Worm (Caenorhabditis elegans) whole organism, L4 larva: Measurements from ENCODE around the gene F57B1.5.
A peak's percentile ranks its signal among the peaks of the same experiment; 100 is the strongest.

Source experiments
- F10B5.3 ChIP-seq: sonication (generic microtip); optimal IDR thresholded peaks from 2 replicates; lab custom pipeline; 2016; ENCODE audit warnings: mild to moderate bottlenecking, missing genetic modification characterization, missing compliant biosample characterization
- F26F4.8 ChIP-seq: fragments of 200-800 bp; sonication (Bioruptor generic); conservative IDR thresholded peaks from 2 replicates; pipeline ENCODE4 v1.3.6; 2022; ENCODE audit warnings: missing genetic modification characterization, missing compliant biosample characterization
- F49E8.2 ChIP-seq: sonication (generic microtip); optimal IDR thresholded peaks from 2 replicates; lab custom pipeline; 2016; ENCODE audit warnings: missing compliant biosample characterization, mild to moderate bottlenecking, missing genetic modification characterization, borderline replicate concordance
- R02D3.7 ChIP-seq: fragments of 150-350 bp; sonication (generic microtip); optimal IDR thresholded peaks from 3 replicates; lab custom pipeline; 2014; ENCODE audit warnings: missing biosample characterization, missing genetic modification characterization
- Y48G9A.11 ChIP-seq: fragments of 200-800 bp; sonication (Bioruptor generic); IDR thresholded peaks from 2 replicates; pipeline ENCODE4 v1.3.6; 2022; ENCODE audit warnings: missing genetic modification reagents, missing genetic modification characterization, missing compliant biosample characterization
- Y75B8A.6 ChIP-seq: fragments of 200-800 bp; sonication (Bioruptor generic); IDR thresholded peaks from 2 replicates; pipeline ENCODE4 v1.3.6; 2022; ENCODE audit warnings: missing genetic modification reagents, missing genetic modification characterization, missing compliant biosample characterization
- ZK337.2 ChIP-seq: fragments of 200-800 bp; sonication (Bioruptor generic); IDR thresholded peaks from 2 replicates; pipeline ENCODE4 v1.3.6; 2022; ENCODE audit warnings: missing genetic modification reagents, missing genetic modification characterization, missing compliant biosample characterization
- aha-1 ChIP-seq: fragments of 150-350 bp; peaks from one replicate; lab custom pipeline; 2014; ENCODE audit warnings: missing biosample characterization, missing genetic modification characterization
- ama-1 ChIP-seq: fragments of 150-350 bp; optimal IDR thresholded peaks from 2 replicates; lab custom pipeline; 2014; ENCODE audit warnings: inconsistent platforms, mixed read lengths
- attf-4 ChIP-seq: sonication (generic microtip); optimal IDR thresholded peaks from 3 replicates; lab custom pipeline; 2017; ENCODE audit warnings: missing biosample characterization, missing genetic modification characterization
- ceh-62 ChIP-seq: sonication (generic microtip); optimal IDR thresholded peaks from 2 replicates; lab custom pipeline; 2017; ENCODE audit warnings: missing biosample characterization, missing genetic modification characterization
- ces-1 ChIP-seq: fragments of 150-350 bp; sonication (generic microtip); optimal IDR thresholded peaks from 4 replicates; lab custom pipeline; 2014; ENCODE audit warnings: missing biosample characterization, missing genetic modification reagents, missing genetic modification characterization
- cey-2 ChIP-seq: sonication (generic microtip); optimal IDR thresholded peaks from 3 replicates; lab custom pipeline; 2017; ENCODE audit warnings: missing genetic modification characterization, mild to moderate bottlenecking, missing compliant biosample characterization, antibody characterized with exemption, borderline replicate concordance; ENCODE audit not compliant: insufficient read depth
- daf-19 ChIP-seq: fragments of 200-800 bp; sonication (Bioruptor generic); conservative IDR thresholded peaks from 2 replicates; pipeline ENCODE4 v1.3.6; 2022; ENCODE audit warnings: missing genetic modification characterization, missing compliant biosample characterization
- daf-8 ChIP-seq: fragments of 200-800 bp; sonication (Bioruptor generic); IDR thresholded peaks from 2 replicates; pipeline ENCODE4 v1.3.6; 2022; ENCODE audit warnings: missing genetic modification characterization, missing compliant biosample characterization
- dmd-6 ChIP-seq: fragments of 200-800 bp; sonication (Bioruptor generic); IDR thresholded peaks from 2 replicates; pipeline ENCODE4 v1.3.6; 2022; ENCODE audit warnings: missing genetic modification reagents, missing genetic modification characterization, missing compliant biosample characterization
- dpl-1 ChIP-seq: fragments of 150-350 bp; optimal IDR thresholded peaks from 2 replicates; lab custom pipeline; 2014; ENCODE audit warnings: missing biosample characterization, missing genetic modification reagents, missing genetic modification characterization
- dve-1 ChIP-seq: sonication (generic microtip); optimal IDR thresholded peaks from 2 replicates; lab custom pipeline; 2017; ENCODE audit warnings: antibody characterized with exemption, mild to moderate bottlenecking, missing genetic modification characterization, missing compliant biosample characterization; ENCODE audit not compliant: insufficient read depth
- egl-43 ChIP-seq: fragments of 200-800 bp; sonication (Bioruptor generic); IDR thresholded peaks from 2 replicates; pipeline ENCODE4 v1.3.6; 2022; ENCODE audit warnings: missing genetic modification reagents, missing genetic modification characterization, missing compliant biosample characterization
- fkh-10 ChIP-seq: fragments of 150-350 bp; optimal IDR thresholded peaks from 2 replicates; lab custom pipeline; 2014; ENCODE audit warnings: missing biosample characterization, missing genetic modification reagents, missing genetic modification characterization
- gei-8 ChIP-seq: fragments of 200-800 bp; sonication (Bioruptor generic); optimal IDR thresholded peaks from 2 replicates; lab custom pipeline; 2018; ENCODE audit warnings: mild to moderate bottlenecking, missing genetic modification characterization, missing compliant biosample characterization
- hlh-30 ChIP-seq: sonication (generic microtip); optimal IDR thresholded peaks from 2 replicates; lab custom pipeline; 2017; ENCODE audit warnings: antibody characterized with exemption, mild to moderate bottlenecking, missing genetic modification characterization, missing compliant biosample characterization; ENCODE audit not compliant: insufficient read depth
- hmg-1.1 ChIP-seq: fragments of 200-800 bp; sonication (Bioruptor generic); IDR thresholded peaks from 2 replicates; pipeline ENCODE4 v1.3.6; 2022; ENCODE audit warnings: missing genetic modification reagents, missing genetic modification characterization, missing compliant biosample characterization
- lim-7 ChIP-seq: fragments of 200-800 bp; sonication (Bioruptor generic); IDR thresholded peaks from 2 replicates; pipeline ENCODE4 v1.3.6; 2022; ENCODE audit warnings: missing genetic modification characterization, missing compliant biosample characterization
- lin-13 ChIP-seq: fragments of 150-350 bp; optimal IDR thresholded peaks from 2 replicates; lab custom pipeline; 2014; ENCODE audit warnings: missing biosample characterization, missing genetic modification reagents, missing genetic modification characterization
- lin-29 ChIP-seq: fragments of 200-800 bp; sonication (Bioruptor generic); IDR thresholded peaks from 2 replicates; pipeline ENCODE4 v1.3.6; 2022; ENCODE audit warnings: missing genetic modification reagents, missing genetic modification characterization, missing compliant biosample characterization
- lin-38 ChIP-seq: fragments of 200-800 bp; sonication (Bioruptor generic); IDR thresholded peaks from 2 replicates; pipeline ENCODE4 v1.3.6; 2022; ENCODE audit warnings: missing genetic modification reagents, missing genetic modification characterization, missing compliant biosample characterization
- lin-39 ChIP-seq: fragments of 150-350 bp; optimal IDR thresholded peaks from 2 replicates; lab custom pipeline; 2014; ENCODE audit warnings: missing biosample characterization, missing genetic modification reagents, missing genetic modification characterization
- lir-3 ChIP-seq: sonication (generic microtip); optimal IDR thresholded peaks from 2 replicates; lab custom pipeline; 2016; ENCODE audit warnings: mild to moderate bottlenecking, missing genetic modification characterization, missing compliant biosample characterization
- lsy-2 ChIP-seq, 2 experiments: fragments of 150-350 bp in 1 of 2; sonication (generic microtip) in 1 of 2; optimal IDR thresholded peaks; 2 replicates each; lab custom pipeline; 2014 to 2017; ENCODE audit warnings: missing biosample characterization in 2 of 2, missing genetic modification characterization in 2 of 2
- madf-5 ChIP-seq, 2 experiments: fragments of 200-800 bp; sonication (Bioruptor generic); IDR thresholded peaks; 2 replicates each; pipeline ENCODE4 v1.3.6; 2022; ENCODE audit warnings: missing compliant biosample characterization in 2 of 2, missing genetic modification characterization in 2 of 2
- mep-1 ChIP-seq: fragments of 150-350 bp; sonication (generic microtip); optimal IDR thresholded peaks from 3 replicates; lab custom pipeline; 2014; ENCODE audit warnings: missing biosample characterization, missing genetic modification characterization
- mes-2 ChIP-seq: sonication (generic microtip); optimal IDR thresholded peaks from 2 replicates; lab custom pipeline; 2016; ENCODE audit warnings: missing genotype, mild to moderate bottlenecking, missing genetic modification characterization, missing compliant biosample characterization; ENCODE audit not compliant: poor library complexity, severe bottlenecking
- mxl-2 ChIP-seq: fragments of 200-800 bp; sonication (Bioruptor generic); conservative IDR thresholded peaks from 2 replicates; pipeline ENCODE4 v1.3.6; 2022; ENCODE audit warnings: missing genetic modification reagents, missing genetic modification characterization, missing compliant biosample characterization
- nhr-48 ChIP-seq: sonication (generic microtip); optimal IDR thresholded peaks from 2 replicates; lab custom pipeline; 2016; ENCODE audit warnings: mild to moderate bottlenecking, missing genetic modification characterization, missing compliant biosample characterization
- pha-4 ChIP-seq, 2 experiments: fragments of 150-350 bp in 1 of 2; fragments of 200-800 bp in 1 of 2; sonication (Bioruptor generic) in 1 of 2; IDR thresholded peaks in 1 of 2; optimal IDR thresholded peaks in 1 of 2; 2 replicates each; pipeline versions ENCODE4 v1.3.6 to Lab custom; 2014 to 2022; ENCODE audit warnings: missing genetic modification characterization in 2 of 2, missing genetic modification reagents in 2 of 2, missing biosample characterization in 1 of 2, missing compliant biosample characterization in 1 of 2
- saeg-2 ChIP-seq: fragments of 200-800 bp; sonication (Bioruptor generic); IDR thresholded peaks from 2 replicates; pipeline ENCODE4 v1.3.6; 2022; ENCODE audit warnings: missing genetic modification reagents, missing genetic modification characterization, missing compliant biosample characterization
- skn-1 ChIP-seq: fragments of 150-350 bp; optimal IDR thresholded peaks from 2 replicates; lab custom pipeline; 2014; ENCODE audit warnings: missing biosample characterization, missing genetic modification characterization
- snpc-1.2 ChIP-seq: fragments of 200-800 bp; sonication (Bioruptor generic); IDR thresholded peaks from 2 replicates; pipeline ENCODE4 v1.3.6; 2022; ENCODE audit warnings: missing genetic modification reagents, missing genetic modification characterization, missing compliant biosample characterization
- snpc-4 ChIP-seq: fragments of 150-350 bp; optimal IDR thresholded peaks from 2 replicates; lab custom pipeline; 2014; ENCODE audit warnings: missing biosample characterization, missing genetic modification characterization
- spr-1 ChIP-seq: sonication (generic microtip); optimal IDR thresholded peaks from 2 replicates; lab custom pipeline; 2016; ENCODE audit warnings: mild to moderate bottlenecking, missing genetic modification characterization, missing compliant biosample characterization
- unc-39 ChIP-seq: sonication (generic microtip); optimal IDR thresholded peaks from 2 replicates; lab custom pipeline; 2017; ENCODE audit warnings: missing biosample characterization, missing genetic modification characterization
- unc-62 ChIP-seq, 3 experiments: fragments of 150-350 bp in 1 of 3; sonication (generic microtip); optimal IDR thresholded peaks in 2 of 3; peaks in 1 of 3; 1 replicate in 1 of 3; 2 replicates in 2 of 3; lab custom pipeline; 2014 to 2017; ENCODE audit warnings: missing biosample characterization in 3 of 3, missing genetic modification characterization in 3 of 3, missing genetic modification reagents in 3 of 3, missing genotype in 1 of 3
- zip-2 ChIP-seq: fragments of 150-350 bp; optimal IDR thresholded peaks from 2 replicates; lab custom pipeline; 2014; ENCODE audit warnings: missing biosample characterization, missing genetic modification characterization

The F57B1.5 gene

ce11 chrV:13202127-13202610 is 5.4 kb upstream of the F57B1.5 start, which contains the start of the genes col-159 and col-160 (continued):
- no peak for TF ChIP-seq F26F4.8 (GFP tag; lab: Robert Waterston, UW)

DNA sequence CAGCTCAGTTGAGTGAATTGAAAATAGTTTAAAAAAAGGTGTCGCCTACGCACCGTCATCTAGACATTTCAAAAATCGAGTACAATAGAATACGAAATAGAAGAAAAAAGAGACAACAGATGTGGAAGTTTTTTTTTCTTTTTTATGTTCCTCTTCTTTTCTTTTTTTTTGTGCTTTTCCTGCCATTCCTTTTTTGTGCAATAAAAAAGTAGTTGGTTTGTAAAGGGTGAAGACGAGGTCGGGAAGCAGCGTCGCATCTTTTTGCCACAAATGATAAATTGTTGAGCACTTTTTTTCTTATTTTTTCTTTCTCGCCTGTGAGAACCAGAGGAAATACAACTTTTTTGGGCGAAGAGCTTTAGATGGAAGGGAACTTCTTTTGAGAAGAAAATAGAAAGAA is 1.0 kb upstream of the F57B1.5 start:
- TF ChIP-seq fkh-10 (GFP tag; lab: Kevin White, UChicago) (peak; percentile 57), lir-3 (tag; lab: Kevin White, UChicago) (no peak)

DNA sequence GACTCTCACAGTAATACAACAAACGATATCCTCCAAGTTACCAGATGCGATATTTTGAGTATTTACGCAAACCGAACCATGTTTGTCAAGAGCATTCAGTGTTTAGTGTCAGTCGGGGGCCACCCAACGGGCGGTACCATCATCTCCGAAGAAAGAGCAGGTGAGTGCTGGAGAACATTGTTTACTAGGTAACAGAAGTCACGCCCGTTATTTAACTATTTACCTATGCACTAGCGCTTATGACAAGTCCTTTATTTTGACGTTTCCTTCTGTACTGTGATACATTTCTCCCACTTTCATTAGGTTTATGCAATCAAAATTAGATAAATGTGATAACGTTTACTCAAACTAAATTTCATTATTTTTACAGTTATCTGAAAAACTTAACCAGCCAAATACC is 2.0 kb downstream of the F57B1.5 start, which contains the start of gene F57B1.6:
Gene F57B1.6 (plus strand): TSS at position 79 of the 400 bp plus-strand sequence.
- TF ChIP-seq aha-1 (tag; lab: Kevin White, UChicago), result peak; percentile 63
- no peak for TF ChIP-seq hlh-30

DNA sequence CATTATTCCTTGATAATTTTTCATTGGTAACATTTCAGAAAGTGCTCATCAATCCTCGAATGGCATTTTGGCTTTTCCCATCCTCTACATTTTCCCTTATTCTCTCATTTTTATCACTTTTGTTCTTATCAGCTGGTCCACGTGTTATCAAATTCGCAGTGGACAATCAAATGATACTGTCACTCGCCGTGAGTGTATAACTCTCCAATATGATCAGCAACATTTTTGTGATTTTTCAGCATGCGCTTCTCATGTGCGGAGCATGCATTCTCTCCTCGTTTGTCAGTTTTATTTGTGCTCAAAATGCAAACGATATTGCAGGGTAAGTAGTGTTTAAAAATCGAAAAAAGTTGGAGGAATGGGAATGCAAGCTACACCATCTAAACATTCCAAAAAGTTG is 5.1 kb downstream of the F57B1.5 start:
- TF ChIP-seq lin-29 (GFP tag; lab: Robert Waterston, UW) (no peak), F26F4.8 (GFP tag; lab: Robert Waterston, UW) (no peak), ZK337.2 (no peak), dve-1 (tag; lab: Kevin White, UChicago) (no peak), dmd-6 (GFP tag; lab: Robert Waterston, UW) (peak; percentile 98), mxl-2 (GFP tag; lab: Robert Waterston, UW) (peak; percentile 99), ama-1 (lab: Kevin White, UChicago) (no peak), F10B5.3 (no peak), dpl-1 (GFP tag; lab: Kevin White, UChicago) (no peak), snpc-4 (no peak), Y75B8A.6 (GFP tag; lab: Robert Waterston, UW) (no peak), zip-2 (tag; lab: Kevin White, UChicago) (no peak), mes-2 (tag; lab: Kevin White, UChicago) (no peak), lsy-2 (tag; optimal IDR thresholded peaks at IDR 0.05; lab: Kevin White, UChicago) (no peak), daf-8 (no peak), daf-19 (GFP tag; lab: Robert Waterston, UW) (no peak), egl-43 (no peak), skn-1 (tag; lab: Kevin White, UChicago) (no peak), aha-1 (tag; lab: Kevin White, UChicago) (no peak), hmg-1.1 (no peak), lin-39 (tag; lab: Kevin White, UChicago) (no peak), Y48G9A.11 (no peak), ces-1 (no peak), nhr-48 (tag; lab: Kevin White, UChicago) (peak; percentile 61), saeg-2 (0 out of 2 replicates have a peak, but pooled peaks have one; percentile 15), unc-39 (tag; lab: Kevin White, UChicago) (no peak), gei-8 (GFP tag; lab: Kevin White, UChicago) (no peak), lin-13 (GFP tag; lab: Kevin White, UChicago) (no peak), pha-4 (GFP tag; IDR thresholded peaks at IDR 0.05; lab: Robert Waterston, UW) (no peak), pha-4 (tag; optimal IDR thresholded peaks at IDR 0.05; lab: Kevin White, UChicago) (no peak), spr-1 (tag; lab: Kevin White, UChicago) (no peak), madf-5 (GFP tag; IDR thresholded peaks at IDR 0.05; lab: Robert Waterston, UW) (no peak), mep-1 (tag; lab: Kevin White, UChicago) (no peak), F49E8.2 (no peak), lin-38 (no peak), cey-2 (tag; lab: Kevin White, UChicago) (no peak), snpc-1.2 (no peak), unc-62 (GFP tag; optimal IDR thresholded peaks at IDR 0.05 in 1 of 2; lab: Kevin White, UChicago) (peak; percentile 20 to 90), unc-62 (tag; optimal IDR thresholded peaks at IDR 0.05; lab: Kevin White, UChicago) (no peak), lim-7 (GFP tag; lab: Robert Waterston, UW) (no peak), attf-4 (no peak), R02D3.7 (no peak), ceh-62 (tag; lab: Kevin White, UChicago) (no peak)
